Worm (Caenorhabditis elegans) whole organism, L1 larva: Measurements from ENCODE around the gene pho-8.

ENCODE experiments used
- ama-1 ChIP-seq: fragments of 150-350 bp; optimal IDR thresholded peaks from 2 replicates; lab custom pipeline; 2014
- ceh-8 ChIP-seq: fragments of 200-800 bp; sonication (Bioruptor generic); optimal IDR thresholded peaks from 2 replicates; lab custom pipeline; 2018; ENCODE audit warnings: mild to moderate bottlenecking, missing genetic modification characterization, moderate library complexity, missing compliant biosample characterization
- dpl-1 ChIP-seq, 3 experiments: fragments of 150-350 bp in 2 of 3; sonication (generic microtip) in 1 of 3; optimal IDR thresholded peaks; 2 replicates each; lab custom pipeline; 2014 to 2017; ENCODE audit warnings: missing biosample characterization in 3 of 3, missing genetic modification characterization in 3 of 3, missing genetic modification reagents in 3 of 3
- egl-27 ChIP-seq, 2 experiments: fragments of 150-350 bp in 1 of 2; sonication (generic microtip); optimal IDR thresholded peaks; 3 replicates each; lab custom pipeline; 2017 to 2018; ENCODE audit warnings: missing biosample characterization in 2 of 2, missing genetic modification characterization in 2 of 2, missing genetic modification reagents in 2 of 2
- fkh-10 ChIP-seq: sonication (generic microtip); optimal IDR thresholded peaks from 2 replicates; lab custom pipeline; 2017; ENCODE audit warnings: missing biosample characterization, missing genetic modification reagents, missing genetic modification characterization
- lin-39 ChIP-seq: fragments of 150-350 bp; optimal IDR thresholded peaks from 2 replicates; lab custom pipeline; 2014; ENCODE audit warnings: missing biosample characterization, missing genetic modification reagents, missing genetic modification characterization
- mdl-1 ChIP-seq, 2 experiments: fragments of 150-350 bp; optimal IDR thresholded peaks; 2 replicates each; lab custom pipeline; 2014 to 2017; ENCODE audit warnings: missing biosample characterization in 2 of 2, missing genetic modification characterization in 2 of 2, inconsistent platforms in 1 of 2
- nhr-76 ChIP-seq: sonication (generic microtip); optimal IDR thresholded peaks from 2 replicates; lab custom pipeline; 2017; ENCODE audit warnings: missing biosample characterization, missing genetic modification characterization
- nhr-90 ChIP-seq: sonication (generic microtip); optimal IDR thresholded peaks from 2 replicates; lab custom pipeline; 2016; ENCODE audit warnings: mild to moderate bottlenecking, missing genetic modification characterization, missing compliant biosample characterization; ENCODE audit not compliant: poor library complexity
- pqm-1 ChIP-seq: sonication (generic microtip); optimal IDR thresholded peaks from 3 replicates; lab custom pipeline; 2017; ENCODE audit warnings: missing biosample characterization, missing genetic modification characterization
- skn-1 ChIP-seq: fragments of 150-350 bp; optimal IDR thresholded peaks from 2 replicates; lab custom pipeline; 2014; ENCODE audit warnings: missing biosample characterization, missing genetic modification characterization
- snpc-4 ChIP-seq: fragments of 150-350 bp; optimal IDR thresholded peaks from 2 replicates; lab custom pipeline; 2014; ENCODE audit warnings: missing biosample characterization, missing genetic modification characterization
- unc-130 ChIP-seq: fragments of 150-350 bp; optimal IDR thresholded peaks from 2 replicates; lab custom pipeline; 2017; ENCODE audit warnings: missing biosample characterization, missing genetic modification characterization, inconsistent platforms
- ztf-4 ChIP-seq: fragments of 150-350 bp; optimal IDR thresholded peaks from 2 replicates; lab custom pipeline; 2014; ENCODE audit warnings: missing biosample characterization, missing genetic modification characterization

DNA sequence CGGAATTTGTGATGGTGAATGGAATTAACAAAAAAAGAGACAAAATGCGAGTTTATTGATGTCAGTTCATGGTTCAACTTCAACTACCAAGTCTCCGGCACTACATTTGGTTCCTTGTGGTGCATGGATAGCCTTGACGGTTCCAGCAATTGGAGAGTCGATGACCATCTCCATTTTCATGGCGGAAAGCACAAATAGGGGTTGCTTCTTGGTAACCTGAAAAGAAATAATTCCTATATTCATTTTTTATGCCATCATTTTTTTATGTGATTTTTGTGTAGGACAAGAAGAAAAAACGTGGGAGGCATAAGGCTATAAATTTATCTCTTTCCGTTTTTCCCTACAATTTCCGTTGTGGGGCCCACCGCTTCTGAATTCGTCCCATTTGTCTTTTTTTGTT, 15.4 kb upstream of the pho-8 start:
- TF ChIP-seq pqm-1 (tag; lab: Kevin White, UChicago) (no peak), dpl-1 (GFP tag; optimal IDR thresholded peaks at IDR 0.05; lab: Kevin White, UChicago) (no peak), nhr-76 (no peak), skn-1 (tag; lab: Kevin White, UChicago) (no peak), nhr-90 (no peak), fkh-10 (GFP tag; lab: Kevin White, UChicago) (no peak), snpc-4 (tag; lab: Kevin White, UChicago) (no peak), ceh-8 (no peak), lin-39 (tag; lab: Kevin White, UChicago) (no peak), egl-27 (tag; optimal IDR thresholded peaks at IDR 0.05; lab: Kevin White, UChicago) (no peak), mdl-1 (tag; optimal IDR thresholded peaks at IDR 0.05; lab: Kevin White, UChicago) (no peak), ztf-4 (tag; lab: Kevin White, UChicago) (no peak), ama-1 (no peak), unc-130 (tag; lab: Kevin White, UChicago) (no peak)
